Fruit fly (Drosophila melanogaster) whole organism, embryonic: ENCODE data around the gene bib.

Experiments used
- Abd-B ChIP-seq: fragments of 200-800 bp; sonication (Bioruptor generic); optimal IDR thresholded peaks from 2 replicates; lab custom pipeline; 2018; ENCODE audit warnings: missing biosample characterization, mild to moderate bottlenecking, missing genetic modification characterization, moderate library complexity
- Blimp-1 ChIP-seq: fragments of 200-800 bp; sonication (Bioruptor generic); optimal IDR thresholded peaks from 3 replicates; lab custom pipeline; 2018; ENCODE audit warnings: missing biosample characterization, missing genetic modification characterization, mild to moderate bottlenecking, moderate library complexity, missing genetic modification reagents
- CG10209 ChIP-seq: fragments of 200-800 bp; sonication (Bioruptor generic); optimal IDR thresholded peaks from 3 replicates; lab custom pipeline; 2017; ENCODE audit warnings: missing biosample characterization, mild to moderate bottlenecking, missing genetic modification characterization, missing genetic modification reagents
- CG10462 ChIP-seq: fragments of 200-800 bp; sonication (Bioruptor generic); optimal IDR thresholded peaks from 2 replicates; lab custom pipeline; 2016; ENCODE audit warnings: missing biosample characterization, missing genetic modification characterization
- CG10654 ChIP-seq: fragments of 200-800 bp; sonication (Bioruptor generic); optimal IDR thresholded peaks from 2 replicates; lab custom pipeline; 2016; ENCODE audit warnings: missing biosample characterization, missing genetic modification characterization
- CG11093 ChIP-seq: fragments of 200-800 bp; sonication (Bioruptor generic); IDR thresholded peaks from 3 replicates; pipeline ENCODE4 v1.3.6; 2022; ENCODE audit warnings: missing biosample characterization, missing genetic modification characterization
- CG12744 ChIP-seq: fragments of 200-800 bp; sonication (Bioruptor generic); optimal IDR thresholded peaks from 2 replicates; lab custom pipeline; 2016; ENCODE audit warnings: missing biosample characterization, missing genetic modification characterization
- CG13287 ChIP-seq: fragments of 200-800 bp; sonication (Bioruptor generic); IDR thresholded peaks from 2 replicates; pipeline ENCODE4 v1.3.6; 2022; ENCODE audit warnings: missing biosample characterization, missing genetic modification characterization; ENCODE audit not compliant: partially characterized antibody
- CG15479 ChIP-seq: fragments of 200-800 bp; sonication (Bioruptor generic); optimal IDR thresholded peaks from 3 replicates; lab custom pipeline; 2019; ENCODE audit warnings: missing biosample characterization, mild to moderate bottlenecking, missing genetic modification characterization, moderate library complexity
- CG18599 ChIP-seq: fragments of 200-800 bp; sonication (Bioruptor generic); optimal IDR thresholded peaks from 3 replicates; lab custom pipeline; 2017; ENCODE audit warnings: missing biosample characterization, missing genetic modification characterization, mild to moderate bottlenecking, moderate library complexity, missing genetic modification reagents
- CG30431 ChIP-seq: fragments of 200-800 bp; sonication (Bioruptor generic); optimal IDR thresholded peaks from 2 replicates; lab custom pipeline; 2017; ENCODE audit warnings: missing biosample characterization, missing genetic modification characterization
- CG3838 ChIP-seq: fragments of 200-800 bp; sonication (Bioruptor generic); optimal IDR thresholded peaks from 3 replicates; lab custom pipeline; 2016; ENCODE audit warnings: missing biosample characterization, missing genetic modification characterization
- CG7556 ChIP-seq: fragments of 200-800 bp; sonication (Bioruptor generic); optimal IDR thresholded peaks from 2 replicates; lab custom pipeline; 2017; ENCODE audit warnings: missing biosample characterization, mild to moderate bottlenecking, missing genetic modification characterization
- CG7745 ChIP-seq: fragments of 200-800 bp; sonication (Bioruptor generic); optimal IDR thresholded peaks from 2 replicates; lab custom pipeline; 2018; ENCODE audit warnings: missing biosample characterization, mild to moderate bottlenecking, missing genetic modification characterization, moderate library complexity
- CG9727 ChIP-seq: fragments of 200-800 bp; sonication (Bioruptor generic); optimal IDR thresholded peaks from 3 replicates; lab custom pipeline; 2017; ENCODE audit warnings: missing biosample characterization, mild to moderate bottlenecking, missing genetic modification characterization
- CTCF ChIP-seq: fragments of 200-800 bp; sonication (Bioruptor generic); optimal IDR thresholded peaks from 2 replicates; lab custom pipeline; 2017; ENCODE audit warnings: missing biosample characterization, mild to moderate bottlenecking, missing genetic modification characterization, moderate library complexity
- Dip2 ChIP-seq: fragments of 200-800 bp; sonication (Bioruptor generic); IDR thresholded peaks from 2 replicates; pipeline ENCODE4 v1.3.6; 2022; ENCODE audit warnings: missing biosample characterization, missing genetic modification characterization
- Doc3 ChIP-seq: fragments of 200-800 bp; sonication (Bioruptor generic); IDR thresholded peaks from 3 replicates; pipeline ENCODE4 v1.3.6; 2022; ENCODE audit warnings: missing biosample characterization, missing genetic modification characterization; ENCODE audit not compliant: partially characterized antibody
- Eip74EF ChIP-seq, 2 experiments: fragments of 200-800 bp in 1 of 2; fragments of >200 bp in 1 of 2; sonication (Bioruptor generic) in 1 of 2; optimal IDR thresholded peaks; 2 replicates each; lab custom pipeline; 2017 to 2019; ENCODE audit warnings: missing biosample characterization in 2 of 2, missing genetic modification characterization in 2 of 2, mild to moderate bottlenecking in 1 of 2, moderate library complexity in 1 of 2
- Gsc ChIP-seq: fragments of 200-800 bp; sonication (Bioruptor generic); IDR thresholded peaks from 2 replicates; pipeline ENCODE4 v1.3.6; 2022; ENCODE audit warnings: missing biosample characterization, missing genetic modification characterization
- Hr78 ChIP-seq, 2 experiments: fragments of 200-800 bp in 1 of 2; fragments of >200 bp in 1 of 2; sonication (Bioruptor generic) in 1 of 2; optimal IDR thresholded peaks; 2 replicates each; lab custom pipeline; 2017 to 2019; ENCODE audit warnings: missing biosample characterization in 2 of 2, missing genetic modification characterization in 2 of 2, mild to moderate bottlenecking in 1 of 2, moderate library complexity in 1 of 2
- Hsf ChIP-seq: fragments of 200-800 bp; sonication (Bioruptor generic); optimal IDR thresholded peaks from 3 replicates; lab custom pipeline; 2016; ENCODE audit warnings: missing biosample characterization, missing genetic modification characterization
- Myb ChIP-seq: fragments of 200-800 bp; sonication (Bioruptor generic); optimal IDR thresholded peaks from 2 replicates; lab custom pipeline; 2016; ENCODE audit warnings: missing biosample characterization, missing genetic modification characterization
- Oaz ChIP-seq: fragments of 200-800 bp; sonication (Bioruptor generic); IDR thresholded peaks from 2 replicates; pipeline ENCODE4 v1.3.6; 2022; ENCODE audit warnings: missing biosample characterization, missing genetic modification characterization
- Ravus ChIP-seq: fragments of 200-800 bp; sonication (Bioruptor generic); IDR thresholded peaks from 2 replicates; pipeline ENCODE4 v1.3.6; 2022; ENCODE audit warnings: missing biosample characterization, missing genetic modification characterization
- TFAM ChIP-seq: fragments of 200-800 bp; sonication (Bioruptor generic); optimal IDR thresholded peaks from 2 replicates; lab custom pipeline; 2017; ENCODE audit warnings: missing biosample characterization, missing genetic modification characterization, inconsistent platforms
- ase ChIP-seq: fragments of 200-800 bp; sonication (Bioruptor generic); IDR thresholded peaks from 3 replicates; pipeline ENCODE4 v1.3.6; 2022; ENCODE audit warnings: missing biosample characterization, missing genetic modification characterization
- chm ChIP-seq: fragments of 200-800 bp; sonication (Bioruptor generic); IDR thresholded peaks from 2 replicates; pipeline ENCODE4 v1.3.6; 2022; ENCODE audit warnings: missing biosample characterization, missing genetic modification characterization
- crp ChIP-seq, 2 experiments: fragments of 200-800 bp; sonication (Bioruptor generic); optimal IDR thresholded peaks; 2 replicates in 1 of 2; 3 replicates in 1 of 2; lab custom pipeline; 2017; ENCODE audit warnings: missing biosample characterization in 2 of 2, missing genetic modification characterization in 2 of 2, mild to moderate bottlenecking in 1 of 2, moderate library complexity in 1 of 2
- dan ChIP-seq: fragments of 200-800 bp; sonication (Bioruptor generic); IDR thresholded peaks from 2 replicates; pipeline ENCODE4 v1.3.6; 2022; ENCODE audit warnings: missing biosample characterization, missing genetic modification characterization
- dysf ChIP-seq: fragments of 200-800 bp; sonication (Bioruptor generic); IDR thresholded peaks from 3 replicates; pipeline ENCODE4 v1.3.6; 2022; ENCODE audit warnings: missing biosample characterization, missing genetic modification characterization
- eve ChIP-seq, 2 experiments: fragments of >200 bp; optimal IDR thresholded peaks; 2 replicates each; lab custom pipeline; 2017; ENCODE audit warnings: missing biosample characterization in 2 of 2, missing genetic modification characterization in 2 of 2
- ewg ChIP-seq: fragments of 200-800 bp; sonication (Bioruptor generic); optimal IDR thresholded peaks from 3 replicates; lab custom pipeline; 2017; ENCODE audit warnings: mild to moderate bottlenecking, missing biosample characterization, missing genetic modification reagents, missing genetic modification characterization
- fd96Cb ChIP-seq: fragments of 200-800 bp; sonication (Bioruptor generic); optimal IDR thresholded peaks from 2 replicates; lab custom pipeline; 2018; ENCODE audit warnings: missing biosample characterization, mild to moderate bottlenecking, missing genetic modification characterization, moderate library complexity
- hkb ChIP-seq, 2 experiments: fragments of 200-800 bp in 1 of 2; fragments of >200 bp in 1 of 2; sonication (Bioruptor generic) in 1 of 2; IDR thresholded peaks in 1 of 2; optimal IDR thresholded peaks in 1 of 2; 2 replicates each; pipeline versions ENCODE4 v1.3.6 to Lab custom; 2017 to 2022; ENCODE audit warnings: missing biosample characterization in 1 of 2, missing genetic modification characterization in 1 of 2
- jing ChIP-seq: fragments of 200-800 bp; sonication (Bioruptor generic); optimal IDR thresholded peaks from 2 replicates; lab custom pipeline; 2018; ENCODE audit warnings: missing biosample characterization, mild to moderate bottlenecking, missing genetic modification characterization
- kay ChIP-seq: fragments of 200-800 bp; sonication (Bioruptor generic); optimal IDR thresholded peaks from 2 replicates; lab custom pipeline; 2016; ENCODE audit warnings: missing biosample characterization, missing genetic modification characterization
- klu ChIP-seq: fragments of 200-800 bp; sonication (Bioruptor generic); IDR thresholded peaks from 2 replicates; pipeline ENCODE4 v1.3.6; 2022; ENCODE audit warnings: missing biosample characterization, missing genetic modification characterization
- mam ChIP-seq: fragments of 200-800 bp; sonication (Bioruptor generic); optimal IDR thresholded peaks from 3 replicates; lab custom pipeline; 2016; ENCODE audit warnings: missing biosample characterization, missing genetic modification characterization
- org-1 ChIP-seq: fragments of 200-800 bp; sonication (Bioruptor generic); optimal IDR thresholded peaks from 2 replicates; lab custom pipeline; 2017; ENCODE audit warnings: missing biosample characterization, missing genetic modification characterization
- peb ChIP-seq: fragments of 200-800 bp; sonication (Bioruptor generic); IDR thresholded peaks from 2 replicates; pipeline ENCODE4 v1.3.6; 2022; ENCODE audit warnings: missing biosample characterization, missing genetic modification characterization
- row ChIP-seq: fragments of 200-800 bp; sonication (Bioruptor generic); IDR thresholded peaks from 3 replicates; pipeline ENCODE4 v1.3.6; 2022; ENCODE audit warnings: missing biosample characterization, missing genetic modification characterization
- sc ChIP-seq, 3 experiments: fragments of >200 bp in 2 of 3; fragments of 200-800 bp in 1 of 3; sonication (Bioruptor generic) in 1 of 3; optimal IDR thresholded peaks; 2 replicates in 2 of 3; 3 replicates in 1 of 3; lab custom pipeline; 2017; ENCODE audit warnings: mild to moderate bottlenecking in 1 of 3, missing biosample characterization in 1 of 3, missing genetic modification characterization in 1 of 3, missing genetic modification reagents in 1 of 3
- sima ChIP-seq: fragments of 200-800 bp; sonication (Bioruptor generic); optimal IDR thresholded peaks from 2 replicates; lab custom pipeline; 2016; ENCODE audit warnings: missing biosample characterization, missing genetic modification characterization
- slbo ChIP-seq: fragments of 200-800 bp; sonication (Bioruptor generic); IDR thresholded peaks from 2 replicates; pipeline ENCODE4 v1.3.6; 2022; ENCODE audit warnings: missing biosample characterization, missing genetic modification characterization
- stwl ChIP-seq: fragments of 200-800 bp; sonication (Bioruptor generic); optimal IDR thresholded peaks from 3 replicates; lab custom pipeline; 2018; ENCODE audit warnings: missing biosample characterization, mild to moderate bottlenecking, missing genetic modification characterization, moderate library complexity
- tll ChIP-seq, 2 experiments: fragments of 200-800 bp in 1 of 2; fragments of >200 bp in 1 of 2; sonication (Bioruptor generic) in 1 of 2; optimal IDR thresholded peaks; 2 replicates each; lab custom pipeline; 2017 to 2019; ENCODE audit warnings: missing biosample characterization in 2 of 2, missing genetic modification characterization in 2 of 2, mild to moderate bottlenecking in 1 of 2, moderate library complexity in 1 of 2
- trh ChIP-seq: fragments of 200-800 bp; sonication (Bioruptor generic); optimal IDR thresholded peaks from 2 replicates; lab custom pipeline; 2016; ENCODE audit warnings: missing biosample characterization, missing genetic modification characterization

Gene bib

DNA sequence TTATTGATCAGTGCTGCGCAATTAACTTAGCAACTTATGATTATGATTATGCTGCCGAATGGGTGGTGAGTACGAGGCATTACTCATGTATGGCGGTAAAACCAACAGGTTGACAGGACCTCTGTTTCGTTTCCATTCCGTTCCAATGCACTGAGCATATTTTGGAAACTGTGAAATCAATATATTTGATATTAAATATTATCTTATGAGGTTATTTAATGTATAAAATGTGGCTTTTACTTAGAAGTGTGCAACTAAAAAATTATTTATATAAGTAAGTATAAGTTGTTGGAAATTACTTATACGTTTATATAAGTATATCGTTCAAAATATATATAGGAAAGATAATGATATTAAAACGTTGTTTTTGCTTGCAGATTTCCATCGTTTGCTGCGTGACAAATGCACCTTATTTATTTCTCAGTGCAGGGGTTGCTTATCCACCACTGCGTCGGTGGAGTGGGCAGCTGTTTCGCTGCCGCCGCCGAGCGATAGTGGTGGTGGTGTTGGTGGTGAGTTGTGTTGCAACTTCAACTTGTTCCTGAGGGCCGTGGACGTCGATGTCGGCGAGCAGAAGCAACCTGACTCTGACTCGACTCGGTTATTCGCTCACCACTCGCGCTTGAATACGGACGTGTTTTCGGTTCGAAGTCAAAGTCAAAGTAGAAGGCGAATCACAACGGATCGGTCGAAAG lies at the start of gene bib (continued):
- no peak for TF ChIP-seq CG7745 (tag; lab: Kevin White, UChicago)
- peak in 1 of 2 experiments; percentile 92 for TF ChIP-seq tll (GFP tag; optimal IDR thresholded peaks at IDR 0.05; lab: Kevin White, UChicago)
- peak; percentile 69 for TF ChIP-seq Hsf (GFP tag; lab: Kevin White, UChicago)
- TF ChIP-seq hkb (optimal IDR thresholded peaks at IDR 0.05; lab: Kevin White, UChicago) = no peak
- TF ChIP-seq hkb (GFP tag; IDR thresholded peaks at IDR 0.05; lab: Robert Waterston, UW) = peak; percentile 65
- TF ChIP-seq crp (GFP tag; optimal IDR thresholded peaks at IDR 0.05; lab: Kevin White, UChicago) = peak in 1 of 2 experiments; percentile 38
- peak; percentile 85 for TF ChIP-seq row (GFP tag; lab: Robert Waterston, UW)
- TF ChIP-seq sima (GFP tag; lab: Kevin White, UChicago) = no peak
- peak; percentile 48 for TF ChIP-seq CG3838
- TF ChIP-seq CG10654 = peak; percentile 71
- no peak for TF ChIP-seq eve (GFP tag; optimal IDR thresholded peaks at IDR 0.05; lab: Kevin White, UChicago)
- TF ChIP-seq klu (GFP tag; lab: Robert Waterston, UW) = no peak; the same call in 1 of the 2 replicates
- no peak for TF ChIP-seq CG13287 (GFP tag; lab: Robert Waterston, UW)
- peak; percentile 96 for TF ChIP-seq CG9727
- TF ChIP-seq ewg (GFP tag; lab: Kevin White, UChicago) = peak; percentile 68
- peak; percentile 48 for TF ChIP-seq TFAM (GFP tag; lab: Kevin White, UChicago)
- peak; percentile 46 for TF ChIP-seq stwl (tag; lab: Kevin White, UChicago)
- peak; percentile 15 for TF ChIP-seq Myb (GFP tag; lab: Kevin White, UChicago)
- TF ChIP-seq CG15479 = peak; percentile 80
- TF ChIP-seq CG7556 (GFP tag; lab: Kevin White, UChicago) = peak; percentile 95
- no peak for TF ChIP-seq Gsc (GFP tag; lab: Robert Waterston, UW)
- peak; percentile 76 for TF ChIP-seq Abd-B
- peak in 1 of 2 experiments; percentile 63 for TF ChIP-seq Hr78 (GFP tag; optimal IDR thresholded peaks at IDR 0.05; lab: Kevin White, UChicago)
- peak; percentile 18 for TF ChIP-seq jing (GFP tag; lab: Kevin White, UChicago)
- TF ChIP-seq CG11093 = peak; percentile 71
- TF ChIP-seq fd96Cb (tag; lab: Kevin White, UChicago) = peak; percentile 85
- peak; percentile 86 for TF ChIP-seq Blimp-1 (GFP tag; lab: Kevin White, UChicago)
- TF ChIP-seq Eip74EF (GFP tag; optimal IDR thresholded peaks at IDR 0.05; lab: Kevin White, UChicago) = peak in 1 of 2 experiments; percentile 81
- peak; percentile 48 for TF ChIP-seq peb (GFP tag; lab: Robert Waterston, UW)
- TF ChIP-seq Ravus (GFP tag; lab: Robert Waterston, UW) = peak; percentile 34
- TF ChIP-seq Dip2 = no peak
- peak; percentile 77 for TF ChIP-seq dysf
- peak; percentile 85 for TF ChIP-seq chm
- peak; percentile 90 for TF ChIP-seq CG18599 (GFP tag; lab: Kevin White, UChicago)
- TF ChIP-seq CG30431 (GFP tag; lab: Kevin White, UChicago) = peak; percentile 82
- TF ChIP-seq sc (optimal IDR thresholded peaks at IDR 0.05; lab: Kevin White, UChicago) = no peak
- peak; percentile 86 for TF ChIP-seq sc (GFP tag; optimal IDR thresholded peaks at IDR 0.05; lab: Kevin White, UChicago)
- peak; percentile 4 for TF ChIP-seq mam (GFP tag; lab: Kevin White, UChicago)
- TF ChIP-seq Doc3 (GFP tag; lab: Robert Waterston, UW) = no peak
- peak; percentile 82 for TF ChIP-seq org-1 (GFP tag; lab: Kevin White, UChicago)
- peak; percentile 85 for TF ChIP-seq CG10209 (GFP tag; lab: Kevin White, UChicago)
- no peak for TF ChIP-seq Oaz (GFP tag; lab: Robert Waterston, UW)
- peak; percentile 68 for TF ChIP-seq slbo
- peak; percentile 32 for TF ChIP-seq trh (GFP tag; lab: Kevin White, UChicago)
- TF ChIP-seq CTCF (GFP tag; lab: Kevin White, UChicago) = peak; percentile 31
- peak; percentile 82 for TF ChIP-seq CG10462
- no peak for TF ChIP-seq CG12744
- peak; percentile 55; the same call in 1 of the 2 replicates for TF ChIP-seq dan
- 0 out of 3 replicates have a peak, but pooled peaks have one; percentile 61 for TF ChIP-seq ase (GFP tag; lab: Robert Waterston, UW)
- TF ChIP-seq kay = peak; percentile 53
